Fruit fly (Drosophila melanogaster) S2 (cell line): ENCODE measurements around the gene CG11737.

ENCODE experiments used
- CG8478 ChIP-seq: fragments of >200 bp; optimal IDR thresholded peaks from 2 replicates; lab custom pipeline; 2018
- CTCF ChIP-seq, 2 experiments: fragments of >200 bp; optimal IDR thresholded peaks; 2 replicates each; lab custom pipeline; 2018

CG11737 gene

dm6 chr3R:8517752-8518185, at the start of gene CG11737:
Gene CG11737 (plus strand): TSS chr3R:8517868.
- no peak for TF ChIP-seq CTCF (optimal IDR thresholded peaks at IDR 0.05; lab: Kevin White, UChicago)

DNA sequence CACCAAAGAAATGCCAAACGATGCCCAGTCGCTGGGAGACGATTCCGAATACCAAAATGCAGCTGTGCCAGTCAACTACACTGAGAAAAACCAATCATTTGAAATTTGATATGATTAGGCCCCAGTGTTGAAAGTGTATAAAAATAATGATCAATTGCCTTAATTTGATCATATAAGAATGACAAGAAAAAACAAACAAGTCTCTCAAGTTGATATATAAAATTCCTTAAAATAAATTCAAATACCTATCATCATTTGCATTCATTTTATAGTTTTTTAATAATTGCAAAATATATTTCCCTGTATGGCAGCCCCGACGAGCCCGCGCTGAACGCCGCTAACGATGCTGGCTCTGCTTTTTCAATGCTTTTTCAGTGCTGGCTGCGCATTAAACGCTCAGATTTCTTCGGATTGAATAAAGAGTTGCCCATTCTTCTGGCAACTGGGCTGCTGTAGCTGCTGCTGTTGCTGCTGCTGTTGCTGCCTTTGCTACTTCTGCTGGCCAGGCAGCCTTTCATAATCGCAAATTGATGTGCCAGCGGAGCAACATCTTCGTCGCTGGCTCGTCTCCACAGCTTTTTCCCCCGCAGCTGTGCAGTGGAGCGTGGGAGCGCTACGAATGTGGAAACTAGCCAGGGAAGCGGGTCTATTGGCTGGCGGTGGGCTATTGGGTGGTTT, 47.8 kb upstream of the CG11737 start:
- TF ChIP-seq CG8478 (lab: Kevin White, UChicago) (no peak), CTCF (optimal IDR thresholded peaks at IDR 0.05; lab: Kevin White, UChicago) (no peak)

dm6 chr3R:8470567-8470966, 47.1 kb upstream of the CG11737 start:
- TF ChIP-seq CG8478 (lab: Kevin White, UChicago) (no peak), CTCF (optimal IDR thresholded peaks at IDR 0.05; lab: Kevin White, UChicago) (no peak)

dm6 chr3R:8477361-8478007, 40.2 kb upstream of the CG11737 start, which contains the start of gene CG45263:
Gene CG45263 (minus strand): TSS chr3R:8477617.
- TF ChIP-seq CG8478 (lab: Kevin White, UChicago): no peak
- no peak for TF ChIP-seq CTCF (optimal IDR thresholded peaks at IDR 0.05; lab: Kevin White, UChicago)

dm6 chr3R:8482881-8483280, 34.8 kb upstream of the CG11737 start:
- no peak for TF ChIP-seq CTCF (optimal IDR thresholded peaks at IDR 0.05; lab: Kevin White, UChicago)
- TF ChIP-seq CG8478 (lab: Kevin White, UChicago): no peak

- TF ChIP-seq CTCF (optimal IDR thresholded peaks at IDR 0.05; lab: Kevin White, UChicago) (peak; percentile 47 to 53), CG8478 (lab: Kevin White, UChicago) (no peak)
Measured at dm6 chr3R:8484573-8484972, 33.1 kb upstream of the CG11737 start.

- no peak for TF ChIP-seq CTCF (optimal IDR thresholded peaks at IDR 0.05; lab: Kevin White, UChicago)
- TF ChIP-seq CG8478 (lab: Kevin White, UChicago): no peak
Measured at dm6 chr3R:8511258-8511657, 6.4 kb upstream of the CG11737 start, which contains the start of gene Or85b. Gene Or85b (minus strand): TSS chr3R:8511358.

dm6 chr3R:8512922-8513321, 4.7 kb upstream of the CG11737 start, which contains the start of gene Or85c:
Gene Or85c (minus strand): TSS chr3R:8513022.
- TF ChIP-seq CG8478 (lab: Kevin White, UChicago): no peak
- no peak for TF ChIP-seq CTCF (optimal IDR thresholded peaks at IDR 0.05; lab: Kevin White, UChicago)

dm6 chr3R:8518565-8519154, 992 bp downstream of the CG11737 start:
- TF ChIP-seq CTCF (optimal IDR thresholded peaks at IDR 0.05; lab: Kevin White, UChicago) (no peak), CG8478 (lab: Kevin White, UChicago) (no peak)

DNA sequence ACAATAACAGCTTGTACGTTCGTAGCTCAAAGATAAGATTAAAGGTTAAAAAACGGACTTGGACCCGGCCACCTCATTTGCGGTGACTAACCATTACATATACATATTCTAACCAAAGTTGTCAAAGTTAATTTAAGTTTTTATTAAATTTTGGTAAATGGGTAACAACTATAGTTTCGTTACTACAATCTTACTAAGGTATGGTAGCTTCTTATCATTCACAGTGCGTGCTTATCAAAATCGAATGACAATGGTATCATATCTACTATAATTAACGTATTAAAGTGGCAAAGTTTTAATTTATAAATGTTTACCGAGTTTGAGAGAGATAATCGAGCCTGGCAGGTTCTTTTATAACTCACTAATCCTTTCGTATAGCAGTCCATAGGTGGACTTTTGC, 1.5 kb downstream of the CG11737 start:
- TF ChIP-seq CG8478 (lab: Kevin White, UChicago): no peak
- no peak for TF ChIP-seq CTCF (optimal IDR thresholded peaks at IDR 0.05; lab: Kevin White, UChicago)

- TF ChIP-seq CTCF (optimal IDR thresholded peaks at IDR 0.05; lab: Kevin White, UChicago) (no peak), CG8478 (lab: Kevin White, UChicago) (no peak)
Measured at dm6 chr3R:8520809-8521208, 3.1 kb downstream of the CG11737 start.

DNA sequence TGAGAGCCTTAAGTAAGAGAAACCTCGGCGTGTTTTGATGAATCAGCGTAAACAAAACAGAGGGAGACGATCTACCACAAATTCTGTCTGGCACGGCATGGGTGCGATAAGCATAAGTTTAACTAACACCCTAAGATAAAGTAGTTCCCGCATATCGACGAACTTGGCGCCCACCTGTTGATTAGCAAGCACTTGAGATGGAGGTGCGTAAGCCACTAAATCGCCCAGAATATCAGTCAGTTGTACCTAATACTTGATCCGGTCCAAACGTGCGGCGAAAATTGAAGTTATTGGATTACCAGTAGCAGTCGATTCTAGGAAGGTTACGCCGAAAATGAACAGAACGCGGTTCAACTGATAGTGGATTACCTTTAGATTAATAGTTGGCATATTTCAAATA, 3.8 kb downstream of the CG11737 start, which contains the start of gene CG31454:
Gene CG31454, plus strand, starts transcription at position 160 of the 400 bp plus-strand sequence.
- no peak for TF ChIP-seq CG8478 (lab: Kevin White, UChicago)
- no peak for TF ChIP-seq CTCF (optimal IDR thresholded peaks at IDR 0.05; lab: Kevin White, UChicago)

- TF ChIP-seq CTCF (optimal IDR thresholded peaks at IDR 0.05; lab: Kevin White, UChicago): no peak
- no peak for TF ChIP-seq CG8478 (lab: Kevin White, UChicago)
Measured at dm6 chr3R:8523668-8524067, 6.0 kb downstream of the CG11737 start, which contains the start of gene CG31259. Gene CG31259 (plus strand): TSS chr3R:8523944.

DNA sequence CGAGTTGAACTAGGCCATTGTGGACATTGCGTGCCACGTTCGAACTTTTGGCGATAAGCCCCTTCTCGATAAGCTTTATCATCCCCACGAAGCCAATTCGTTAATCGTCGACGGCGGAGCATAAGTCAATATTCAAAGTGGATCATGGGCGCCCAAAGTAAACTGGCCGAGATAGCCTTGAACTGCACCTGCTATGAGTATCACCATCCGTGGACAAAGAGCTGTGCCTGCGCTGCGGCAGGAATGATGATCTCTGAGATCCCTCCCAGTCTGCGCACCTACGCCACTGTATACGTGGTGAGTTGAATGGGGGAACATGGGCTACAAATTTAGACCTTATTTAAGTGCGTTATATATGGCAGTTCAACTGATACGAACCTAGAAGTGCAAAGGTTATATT, 6.6 kb downstream of the CG11737 start:
- TF ChIP-seq CG8478 (lab: Kevin White, UChicago) (no peak), CTCF (optimal IDR thresholded peaks at IDR 0.05; lab: Kevin White, UChicago) (no peak)

DNA sequence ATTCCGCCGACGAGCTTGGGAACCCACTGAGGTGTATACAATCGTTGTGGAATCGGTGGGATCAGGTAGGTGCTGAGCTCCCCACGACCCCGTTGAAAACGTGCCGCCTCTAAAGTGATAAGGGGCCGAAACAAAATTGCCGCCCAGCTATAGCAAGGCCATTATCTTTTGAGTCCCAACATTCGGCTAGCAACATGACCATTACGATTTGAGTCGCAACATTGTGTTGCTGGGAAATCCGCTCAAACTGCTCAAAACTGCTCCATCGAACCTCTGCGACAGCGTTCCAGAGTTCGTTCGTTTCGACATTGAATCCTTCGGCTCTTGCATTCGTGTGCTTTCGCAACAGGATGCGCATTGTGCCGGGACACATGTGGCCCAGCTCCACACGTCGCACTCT, 11.2 kb downstream of the CG11737 start, which contains the start of gene CG11741:
Gene CG11741, minus strand, starts transcription at position 16 of the 400 bp plus-strand sequence.
- no peak for TF ChIP-seq CG8478 (lab: Kevin White, UChicago)
- TF ChIP-seq CTCF (optimal IDR thresholded peaks at IDR 0.05; lab: Kevin White, UChicago): no peak
